Worm (Caenorhabditis elegans) whole organism, L4 larva: ENCODE results near the gene K05F1.10.

Source experiments
- D1046.2 ChIP-seq: fragments of 200-800 bp; sonication (Bioruptor generic); IDR thresholded peaks from 2 replicates; pipeline ENCODE4 v1.3.6; 2022; ENCODE audit warnings: missing genetic modification characterization, missing compliant biosample characterization
- F10B5.3 ChIP-seq: sonication (generic microtip); optimal IDR thresholded peaks from 2 replicates; lab custom pipeline; 2016; ENCODE audit warnings: mild to moderate bottlenecking, missing genetic modification characterization, missing compliant biosample characterization
- F26F4.8 ChIP-seq: fragments of 200-800 bp; sonication (Bioruptor generic); conservative IDR thresholded peaks from 2 replicates; pipeline ENCODE4 v1.3.6; 2022; ENCODE audit warnings: missing genetic modification characterization, missing compliant biosample characterization
- F37D6.2 ChIP-seq: sonication (generic microtip); optimal IDR thresholded peaks from 2 replicates; lab custom pipeline; 2016; ENCODE audit warnings: mild to moderate bottlenecking, missing genetic modification characterization, missing compliant biosample characterization
- F49E8.2 ChIP-seq: sonication (generic microtip); optimal IDR thresholded peaks from 2 replicates; lab custom pipeline; 2016; ENCODE audit warnings: missing compliant biosample characterization, mild to moderate bottlenecking, missing genetic modification characterization, borderline replicate concordance
- T20F7.1 ChIP-seq: fragments of 200-800 bp; sonication (Bioruptor generic); optimal IDR thresholded peaks from 2 replicates; lab custom pipeline; 2018; ENCODE audit warnings: mild to moderate bottlenecking, missing genetic modification characterization, missing compliant biosample characterization
- T26A8.4 ChIP-seq: fragments of 200-800 bp; sonication (Bioruptor generic); IDR thresholded peaks from 2 replicates; pipeline ENCODE4 v1.3.6; 2022; ENCODE audit warnings: missing genetic modification characterization, missing compliant biosample characterization
- ZK546.5 ChIP-seq, 2 experiments: sonication (generic microtip); optimal IDR thresholded peaks; 2 replicates each; lab custom pipeline; 2017; ENCODE audit warnings: missing biosample characterization in 2 of 2, missing genetic modification characterization in 2 of 2
- aha-1 ChIP-seq: fragments of 150-350 bp; peaks from one replicate; lab custom pipeline; 2014; ENCODE audit warnings: missing biosample characterization, missing genetic modification characterization
- ceh-28 ChIP-seq: fragments of 150-350 bp; optimal IDR thresholded peaks from 2 replicates; lab custom pipeline; 2014; ENCODE audit warnings: missing biosample characterization, missing genetic modification reagents, missing genetic modification characterization
- ceh-32 ChIP-seq: sonication (generic microtip); optimal IDR thresholded peaks from 2 replicates; lab custom pipeline; 2016; ENCODE audit warnings: mild to moderate bottlenecking, missing genetic modification characterization, missing compliant biosample characterization; ENCODE audit not compliant: poor library complexity
- ceh-44 ChIP-seq: fragments of 200-800 bp; sonication (Bioruptor generic); IDR thresholded peaks from 2 replicates; pipeline ENCODE4 v1.3.6; 2022; ENCODE audit warnings: missing genetic modification reagents, missing genetic modification characterization, missing compliant biosample characterization
- daf-16 ChIP-seq, 3 experiments: sonication (generic microtip); optimal IDR thresholded peaks; 2 replicates each; lab custom pipeline; 2016 to 2017; ENCODE audit warnings: missing genetic modification characterization in 3 of 3, missing genetic modification reagents in 3 of 3, mild to moderate bottlenecking in 2 of 3, missing compliant biosample characterization in 2 of 3, missing biosample characterization in 1 of 3, moderate library complexity in 1 of 3
- daf-19 ChIP-seq: fragments of 200-800 bp; sonication (Bioruptor generic); conservative IDR thresholded peaks from 2 replicates; pipeline ENCODE4 v1.3.6; 2022; ENCODE audit warnings: missing genetic modification characterization, missing compliant biosample characterization
- daf-8 ChIP-seq: fragments of 200-800 bp; sonication (Bioruptor generic); IDR thresholded peaks from 2 replicates; pipeline ENCODE4 v1.3.6; 2022; ENCODE audit warnings: missing genetic modification characterization, missing compliant biosample characterization
- dmd-6 ChIP-seq: fragments of 200-800 bp; sonication (Bioruptor generic); IDR thresholded peaks from 2 replicates; pipeline ENCODE4 v1.3.6; 2022; ENCODE audit warnings: missing genetic modification reagents, missing genetic modification characterization, missing compliant biosample characterization
- dmd-8 ChIP-seq: fragments of 200-800 bp; sonication (Bioruptor generic); IDR thresholded peaks from 2 replicates; pipeline ENCODE4 v1.3.6; 2022; ENCODE audit warnings: missing genetic modification characterization, missing compliant biosample characterization
- dpl-1 ChIP-seq: fragments of 150-350 bp; optimal IDR thresholded peaks from 2 replicates; lab custom pipeline; 2014; ENCODE audit warnings: missing biosample characterization, missing genetic modification reagents, missing genetic modification characterization
- egl-27 ChIP-seq: sonication (generic microtip); optimal IDR thresholded peaks from 3 replicates; lab custom pipeline; 2017; ENCODE audit warnings: missing biosample characterization, missing genetic modification reagents, missing genetic modification characterization
- egl-43 ChIP-seq: fragments of 200-800 bp; sonication (Bioruptor generic); IDR thresholded peaks from 2 replicates; pipeline ENCODE4 v1.3.6; 2022; ENCODE audit warnings: missing genetic modification reagents, missing genetic modification characterization, missing compliant biosample characterization
- hif-1 ChIP-seq, 2 experiments: sonication (generic microtip); optimal IDR thresholded peaks; 2 replicates each; lab custom pipeline; 2016 to 2017; ENCODE audit warnings: missing compliant biosample characterization in 2 of 2, missing genetic modification characterization in 2 of 2, missing genetic modification reagents in 2 of 2, missing genotype in 2 of 2, mild to moderate bottlenecking in 1 of 2
- hlh-30 ChIP-seq: sonication (generic microtip); optimal IDR thresholded peaks from 2 replicates; lab custom pipeline; 2017; ENCODE audit warnings: antibody characterized with exemption, mild to moderate bottlenecking, missing genetic modification characterization, missing compliant biosample characterization; ENCODE audit not compliant: insufficient read depth
- lin-15B ChIP-seq: fragments of 150-350 bp; sonication (generic microtip); optimal IDR thresholded peaks from 3 replicates; lab custom pipeline; 2014; ENCODE audit warnings: missing biosample characterization, missing genetic modification characterization
- lin-39 ChIP-seq: fragments of 150-350 bp; optimal IDR thresholded peaks from 2 replicates; lab custom pipeline; 2014; ENCODE audit warnings: missing biosample characterization, missing genetic modification reagents, missing genetic modification characterization
- lsy-2 ChIP-seq, 2 experiments: fragments of 150-350 bp in 1 of 2; sonication (generic microtip) in 1 of 2; optimal IDR thresholded peaks; 2 replicates each; lab custom pipeline; 2014 to 2017; ENCODE audit warnings: missing biosample characterization in 2 of 2, missing genetic modification characterization in 2 of 2
- mdl-1 ChIP-seq, 2 experiments: fragments of 150-350 bp in 1 of 2; sonication (generic microtip) in 1 of 2; optimal IDR thresholded peaks; 2 replicates each; lab custom pipeline; 2014 to 2017; ENCODE audit warnings: missing biosample characterization in 2 of 2, missing genetic modification characterization in 2 of 2
- mep-1 ChIP-seq: fragments of 150-350 bp; sonication (generic microtip); optimal IDR thresholded peaks from 3 replicates; lab custom pipeline; 2014; ENCODE audit warnings: missing biosample characterization, missing genetic modification characterization
- mes-2 ChIP-seq: sonication (generic microtip); optimal IDR thresholded peaks from 2 replicates; lab custom pipeline; 2016; ENCODE audit warnings: missing genotype, mild to moderate bottlenecking, missing genetic modification characterization, missing compliant biosample characterization; ENCODE audit not compliant: poor library complexity, severe bottlenecking
- mxl-2 ChIP-seq: fragments of 200-800 bp; sonication (Bioruptor generic); conservative IDR thresholded peaks from 2 replicates; pipeline ENCODE4 v1.3.6; 2022; ENCODE audit warnings: missing genetic modification reagents, missing genetic modification characterization, missing compliant biosample characterization
- mxl-3 ChIP-seq: fragments of 200-800 bp; sonication (Bioruptor generic); optimal IDR thresholded peaks from 2 replicates; lab custom pipeline; 2018; ENCODE audit warnings: mild to moderate bottlenecking, missing genetic modification characterization, missing compliant biosample characterization
- nhr-102 ChIP-seq: sonication (generic microtip); optimal IDR thresholded peaks from 2 replicates; lab custom pipeline; 2016; ENCODE audit warnings: mild to moderate bottlenecking, missing genetic modification characterization, moderate library complexity, missing compliant biosample characterization
- nhr-42 ChIP-seq: fragments of 200-800 bp; sonication (Bioruptor generic); IDR thresholded peaks from 2 replicates; pipeline ENCODE4 v1.3.6; 2022; ENCODE audit warnings: missing genetic modification characterization, missing compliant biosample characterization
- nhr-48 ChIP-seq: sonication (generic microtip); optimal IDR thresholded peaks from 2 replicates; lab custom pipeline; 2016; ENCODE audit warnings: mild to moderate bottlenecking, missing genetic modification characterization, missing compliant biosample characterization
- pha-4 ChIP-seq, 2 experiments: fragments of 150-350 bp in 1 of 2; fragments of 200-800 bp in 1 of 2; sonication (Bioruptor generic) in 1 of 2; IDR thresholded peaks in 1 of 2; optimal IDR thresholded peaks in 1 of 2; 2 replicates each; pipeline versions ENCODE4 v1.3.6 to Lab custom; 2014 to 2022; ENCODE audit warnings: missing genetic modification characterization in 2 of 2, missing genetic modification reagents in 2 of 2, missing biosample characterization in 1 of 2, missing compliant biosample characterization in 1 of 2
- pqm-1 ChIP-seq: sonication (generic microtip); optimal IDR thresholded peaks from 2 replicates; lab custom pipeline; 2017; ENCODE audit warnings: missing biosample characterization, missing genetic modification characterization
- rbr-2 ChIP-seq: sonication (generic microtip); optimal IDR thresholded peaks from 2 replicates; lab custom pipeline; 2016; ENCODE audit warnings: missing genotype, missing genetic modification characterization, missing compliant biosample characterization
- saeg-2 ChIP-seq: fragments of 200-800 bp; sonication (Bioruptor generic); IDR thresholded peaks from 2 replicates; pipeline ENCODE4 v1.3.6; 2022; ENCODE audit warnings: missing genetic modification reagents, missing genetic modification characterization, missing compliant biosample characterization
- sdz-12 ChIP-seq: fragments of 200-800 bp; sonication (Bioruptor generic); optimal IDR thresholded peaks from 2 replicates; lab custom pipeline; 2018; ENCODE audit warnings: mild to moderate bottlenecking, missing genetic modification characterization, missing compliant biosample characterization
- spr-1 ChIP-seq: sonication (generic microtip); optimal IDR thresholded peaks from 2 replicates; lab custom pipeline; 2016; ENCODE audit warnings: mild to moderate bottlenecking, missing genetic modification characterization, missing compliant biosample characterization
- tag-97 ChIP-seq: fragments of 200-800 bp; sonication (Bioruptor generic); IDR thresholded peaks from 2 replicates; pipeline ENCODE4 v1.3.6; 2022; ENCODE audit warnings: missing genetic modification characterization, missing compliant biosample characterization
- vab-7 ChIP-seq: fragments of 200-800 bp; sonication (Bioruptor generic); IDR thresholded peaks from 2 replicates; pipeline ENCODE4 v1.3.6; 2022; ENCODE audit warnings: missing genetic modification reagents, missing genetic modification characterization, missing compliant biosample characterization
- zip-11 ChIP-seq: fragments of 200-800 bp; sonication (Bioruptor generic); IDR thresholded peaks from 2 replicates; pipeline ENCODE4 v1.3.6; 2022; ENCODE audit warnings: missing genetic modification characterization, missing compliant biosample characterization
- zip-2 ChIP-seq: fragments of 150-350 bp; optimal IDR thresholded peaks from 2 replicates; lab custom pipeline; 2014; ENCODE audit warnings: missing biosample characterization, missing genetic modification characterization
- ztf-11 ChIP-seq: fragments of 150-350 bp; optimal IDR thresholded peaks from 2 replicates; lab custom pipeline; 2014; ENCODE audit warnings: missing biosample characterization, missing genetic modification characterization

Gene K05F1.10

DNA sequence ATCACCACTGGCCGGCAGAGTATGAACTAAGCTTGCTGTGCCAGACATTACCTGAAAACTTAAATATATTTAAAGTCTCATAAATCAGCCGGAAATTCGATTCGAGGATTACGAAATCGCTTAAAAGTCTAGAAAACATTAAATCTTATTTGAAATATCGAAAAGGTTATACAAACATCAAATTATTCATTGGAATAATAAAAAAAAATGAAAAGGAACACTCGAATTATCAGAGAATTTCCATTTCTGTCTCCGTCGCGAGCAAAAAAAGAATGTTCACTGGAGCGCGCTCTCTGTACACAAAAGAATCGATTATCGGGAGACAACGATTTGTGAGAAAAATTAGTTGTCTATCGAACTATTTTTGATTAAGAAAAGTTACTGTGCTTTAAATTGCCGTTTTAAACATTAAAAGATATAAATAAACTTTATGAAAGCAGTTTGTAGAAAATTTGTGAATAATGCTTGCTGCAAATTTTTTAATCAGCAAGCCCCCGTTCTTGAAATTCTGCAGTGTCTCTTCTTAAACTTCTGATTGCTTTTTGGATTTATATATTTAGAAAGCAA is 31.0 kb upstream of the K05F1.10 start, which contains the start of gene fzo-1 (continued):
- TF ChIP-seq pha-4 (GFP tag; IDR thresholded peaks at IDR 0.05; lab: Robert Waterston, UW), result peak; percentile 25; the same call in 1 of the 2 replicates
- no peak for TF ChIP-seq pha-4 (tag; optimal IDR thresholded peaks at IDR 0.05; lab: Kevin White, UChicago)
- TF ChIP-seq ceh-32 (tag; lab: Kevin White, UChicago), result no peak
- no peak for TF ChIP-seq rbr-2 (tag; lab: Kevin White, UChicago)
- no peak for TF ChIP-seq nhr-48
- TF ChIP-seq sdz-12, result no peak
- TF ChIP-seq lin-39 (tag; lab: Kevin White, UChicago), result no peak
- TF ChIP-seq lsy-2 (tag; optimal IDR thresholded peaks at IDR 0.05; lab: Kevin White, UChicago), result peak in 1 of 2 experiments; percentile 48
- TF ChIP-seq F26F4.8, result no peak
- no peak for TF ChIP-seq egl-27 (tag; lab: Kevin White, UChicago)
- peak; percentile 16 for TF ChIP-seq dpl-1 (GFP tag; lab: Kevin White, UChicago)
- TF ChIP-seq mes-2 (tag; lab: Kevin White, UChicago), result peak; percentile 62
- no peak for TF ChIP-seq daf-16 (GFP tag; optimal IDR thresholded peaks at IDR 0.05; lab: Kevin White, UChicago)
- TF ChIP-seq daf-16 (tag; optimal IDR thresholded peaks at IDR 0.05; lab: Kevin White, UChicago), result no peak
- TF ChIP-seq mxl-2 (GFP tag; lab: Robert Waterston, UW), result no peak
- TF ChIP-seq zip-2, result no peak
- TF ChIP-seq ceh-44, result no peak
- no peak for TF ChIP-seq D1046.2 (GFP tag; lab: Robert Waterston, UW)
- no peak for TF ChIP-seq vab-7
- TF ChIP-seq aha-1 (tag; lab: Kevin White, UChicago), result peak; percentile 22
- no peak for TF ChIP-seq F37D6.2 (tag; lab: Kevin White, UChicago)
- peak; percentile 19 for TF ChIP-seq mep-1 (tag; lab: Kevin White, UChicago)
- peak in 1 of 2 experiments; percentile 77 for TF ChIP-seq hif-1 (tag; optimal IDR thresholded peaks at IDR 0.05; lab: Kevin White, UChicago)
- no peak for TF ChIP-seq nhr-42 (GFP tag; lab: Robert Waterston, UW)
- TF ChIP-seq ZK546.5 (tag; optimal IDR thresholded peaks at IDR 0.05; lab: Kevin White, UChicago), result no peak
- no peak for TF ChIP-seq daf-8 (GFP tag; lab: Robert Waterston, UW)
- no peak for TF ChIP-seq ceh-28
- TF ChIP-seq mxl-3 (GFP tag; lab: Kevin White, UChicago), result no peak

DNA sequence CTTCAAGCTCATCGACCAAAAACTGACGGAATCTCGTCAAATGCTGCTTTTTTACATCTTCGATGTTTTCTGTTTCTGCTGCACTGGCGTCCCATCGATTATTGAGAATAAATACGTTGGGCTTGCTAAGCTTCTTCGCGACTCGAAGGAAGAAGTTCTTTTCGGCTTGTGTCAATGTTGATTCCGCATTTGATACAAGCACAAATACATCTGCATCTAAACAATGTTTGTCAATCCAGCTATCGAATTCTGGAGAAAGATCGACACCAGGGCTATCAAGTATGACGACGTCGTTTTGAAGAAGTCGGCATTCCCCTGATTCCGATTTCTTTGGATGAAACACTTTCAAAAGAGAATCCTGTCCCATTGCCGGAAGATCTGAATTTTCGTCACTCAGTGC is 29.9 kb upstream of the K05F1.10 start:
- TF ChIP-seq egl-43 (GFP tag; lab: Robert Waterston, UW), result no peak
- TF ChIP-seq pqm-1 (tag; lab: Kevin White, UChicago), result no peak
- peak; percentile 93 for TF ChIP-seq aha-1 (tag; lab: Kevin White, UChicago)
- no peak for TF ChIP-seq saeg-2 (GFP tag; lab: Robert Waterston, UW)

DNA sequence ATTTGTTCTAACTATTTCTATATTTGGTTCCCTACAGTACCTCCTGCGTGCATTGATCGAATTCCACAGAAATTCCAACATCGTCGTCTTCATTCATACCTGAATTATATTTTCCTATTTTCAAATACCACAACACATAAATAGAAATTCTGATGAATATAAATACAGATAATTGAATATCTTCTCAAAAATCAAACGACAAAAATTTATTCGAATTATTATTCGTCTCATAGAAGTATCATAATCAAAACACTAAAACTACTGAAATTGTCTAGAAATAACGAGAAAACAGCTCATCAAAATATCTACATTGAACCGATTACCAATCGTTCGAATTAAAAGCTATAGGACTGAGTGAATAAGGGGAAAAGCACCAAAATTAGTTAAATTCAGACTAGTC is 27.9 kb upstream of the K05F1.10 start, which contains the start of gene gtap-1:
gtap-1 (minus strand) TSS at position 101 of the 400 bp plus-strand sequence.
- TF ChIP-seq nhr-102 (tag; lab: Kevin White, UChicago) (no peak), spr-1 (tag; lab: Kevin White, UChicago) (no peak), daf-19 (GFP tag; lab: Robert Waterston, UW) (no peak), daf-8 (GFP tag; lab: Robert Waterston, UW) (no peak), F49E8.2 (tag; lab: Kevin White, UChicago) (no peak), lin-15B (tag; lab: Kevin White, UChicago) (no peak), egl-43 (GFP tag; lab: Robert Waterston, UW) (no peak), zip-11 (GFP tag; lab: Robert Waterston, UW) (no peak), T26A8.4 (GFP tag; lab: Robert Waterston, UW) (no peak), ceh-28 (no peak), F10B5.3 (tag; lab: Kevin White, UChicago) (no peak), mdl-1 (tag; optimal IDR thresholded peaks at IDR 0.05; lab: Kevin White, UChicago) (no peak), ztf-11 (tag; lab: Kevin White, UChicago) (no peak), hlh-30 (tag; lab: Kevin White, UChicago) (no peak), dmd-8 (no peak), vab-7 (no peak), tag-97 (GFP tag; lab: Robert Waterston, UW) (no peak), T20F7.1 (GFP tag; lab: Kevin White, UChicago) (no peak), dmd-6 (no peak), pqm-1 (tag; lab: Kevin White, UChicago) (no peak)
- TF ChIP-seq, all 104 proteins: peak for 0
